Fruit fly (Drosophila melanogaster) whole organism, adult: Measurements from ENCODE around the gene Pfrx.

Experiments used
- CG11617 ChIP-seq: fragments of 200-800 bp; sonication (Bioruptor generic); optimal IDR thresholded peaks from 2 replicates; lab custom pipeline; 2017; ENCODE audit warnings: mild to moderate bottlenecking, missing biosample characterization, missing genetic modification reagents, missing genetic modification characterization
- CG12768 ChIP-seq: fragments of 200-800 bp; sonication (Bioruptor generic); optimal IDR thresholded peaks from 2 replicates; lab custom pipeline; 2017; ENCODE audit warnings: missing biosample characterization, missing genetic modification characterization, mild to moderate bottlenecking, moderate library complexity, missing genetic modification reagents
- CG14711 ChIP-seq: fragments of 200-800 bp; sonication (Bioruptor generic); optimal IDR thresholded peaks from 2 replicates; lab custom pipeline; 2018; ENCODE audit warnings: missing biosample characterization, mild to moderate bottlenecking, missing genetic modification characterization, moderate library complexity
- CG1620 ChIP-seq: fragments of 200-800 bp; sonication (Bioruptor generic); optimal IDR thresholded peaks from 2 replicates; lab custom pipeline; 2016; ENCODE audit warnings: missing biosample characterization, missing genetic modification characterization
- CG33017 ChIP-seq: fragments of 200-800 bp; sonication (Bioruptor generic); optimal IDR thresholded peaks from 2 replicates; lab custom pipeline; 2018; ENCODE audit warnings: missing biosample characterization, mild to moderate bottlenecking, missing genetic modification characterization, moderate library complexity
- CG5204 ChIP-seq: fragments of 200-800 bp; sonication (Bioruptor generic); optimal IDR thresholded peaks from 2 replicates; lab custom pipeline; 2016; ENCODE audit warnings: missing biosample characterization, missing genetic modification characterization
- CG7045 ChIP-seq: fragments of 200-800 bp; sonication (Bioruptor generic); optimal IDR thresholded peaks from 2 replicates; lab custom pipeline; 2017; ENCODE audit warnings: missing biosample characterization, mild to moderate bottlenecking, missing genetic modification characterization
- CG7101 ChIP-seq: fragments of 200-800 bp; sonication (Bioruptor generic); optimal IDR thresholded peaks from 2 replicates; lab custom pipeline; 2018; ENCODE audit warnings: missing biosample characterization, mild to moderate bottlenecking, missing genetic modification characterization, moderate library complexity
- Clk ChIP-seq: fragments of 200-800 bp; sonication (Bioruptor generic); optimal IDR thresholded peaks from 2 replicates; lab custom pipeline; 2017; ENCODE audit warnings: missing biosample characterization, missing genetic modification characterization
- Crg-1 ChIP-seq: fragments of 200-800 bp; sonication (Bioruptor generic); optimal IDR thresholded peaks from 2 replicates; lab custom pipeline; 2016; ENCODE audit warnings: missing biosample characterization, missing genetic modification characterization
- Hr96 ChIP-seq: fragments of 200-800 bp; sonication (Bioruptor generic); optimal IDR thresholded peaks from 2 replicates; lab custom pipeline; 2016; ENCODE audit warnings: missing biosample characterization, missing genetic modification characterization
- Mnt ChIP-seq: fragments of 200-800 bp; sonication (Bioruptor generic); optimal IDR thresholded peaks from 2 replicates; lab custom pipeline; 2016; ENCODE audit warnings: missing biosample characterization, mild to moderate bottlenecking, missing genetic modification characterization
- bab1 ChIP-seq: fragments of 200-800 bp; sonication (Bioruptor generic); optimal IDR thresholded peaks from 3 replicates; lab custom pipeline; 2019; ENCODE audit warnings: missing biosample characterization, mild to moderate bottlenecking, missing genetic modification characterization, moderate library complexity
- cic ChIP-seq: fragments of 200-800 bp; sonication (Bioruptor generic); optimal IDR thresholded peaks from 2 replicates; lab custom pipeline; 2017; ENCODE audit warnings: missing biosample characterization, mild to moderate bottlenecking, missing genetic modification characterization, moderate library complexity
- cnc ChIP-seq, 2 experiments: fragments of >200 bp; optimal IDR thresholded peaks; 2 replicates each; lab custom pipeline; 2017
- kay ChIP-seq: fragments of 200-800 bp; sonication (Bioruptor generic); peaks from one replicate; lab custom pipeline; 2016; ENCODE audit warnings: missing biosample characterization, missing genetic modification characterization, borderline replicate concordance
- ovo ChIP-seq: fragments of 200-800 bp; sonication (Bioruptor generic); optimal IDR thresholded peaks from 2 replicates; lab custom pipeline; 2016; ENCODE audit warnings: missing biosample characterization, missing genetic modification characterization
- pad ChIP-seq: fragments of 200-800 bp; sonication (Bioruptor generic); optimal IDR thresholded peaks from 3 replicates; lab custom pipeline; 2017; ENCODE audit warnings: missing biosample characterization, missing genetic modification characterization, mild to moderate bottlenecking, moderate library complexity, missing genetic modification reagents
- tj ChIP-seq: fragments of 200-800 bp; sonication (Bioruptor generic); optimal IDR thresholded peaks from 3 replicates; lab custom pipeline; 2017; ENCODE audit warnings: missing biosample characterization, mild to moderate bottlenecking, missing genetic modification characterization, moderate library complexity
- toe ChIP-seq: fragments of 200-800 bp; sonication (Bioruptor generic); optimal IDR thresholded peaks from 2 replicates; lab custom pipeline; 2016; ENCODE audit warnings: missing biosample characterization, missing genetic modification characterization

Pfrx gene

DNA sequence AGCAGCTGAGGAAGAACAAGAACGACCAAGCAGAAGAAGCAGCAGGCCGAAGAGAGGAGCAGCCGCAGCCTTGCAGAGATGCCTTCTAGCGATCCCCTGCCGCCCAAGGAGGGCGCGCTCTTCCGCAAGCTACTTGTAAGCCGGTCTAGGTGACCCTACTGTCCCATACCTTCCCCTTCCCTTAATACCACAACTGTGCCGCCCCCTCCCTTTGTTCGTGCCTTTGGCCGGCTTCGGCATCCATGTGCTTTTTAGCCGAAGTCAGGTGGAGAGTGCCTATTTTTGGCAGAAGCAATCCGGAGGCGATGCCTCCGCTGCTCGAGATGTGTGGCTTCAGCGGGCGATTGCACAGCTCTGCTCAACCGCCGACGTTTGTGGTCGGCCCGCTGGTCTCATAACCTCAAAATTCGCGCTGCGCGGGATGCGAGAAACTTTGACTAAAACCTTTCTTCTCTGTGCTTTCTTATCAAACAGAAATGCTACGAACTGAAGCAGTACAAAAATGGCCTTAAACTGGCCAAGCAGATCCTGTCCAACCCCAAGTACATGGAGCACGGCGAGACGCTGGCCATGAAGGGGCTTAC lies 14.7 kb upstream of the Pfrx start:
- TF ChIP-seq kay (GFP tag; lab: Kevin White, UChicago), result no peak
- no peak for TF ChIP-seq CG12768 (GFP tag; lab: Kevin White, UChicago)
- no peak for TF ChIP-seq tj (GFP tag; lab: Kevin White, UChicago)
- no peak for TF ChIP-seq CG1620
- no peak for TF ChIP-seq cic (GFP tag; lab: Kevin White, UChicago)
- no peak for TF ChIP-seq cnc (optimal IDR thresholded peaks at IDR 0.05; lab: Kevin White, UChicago)
- no peak for TF ChIP-seq CG5204 (GFP tag; lab: Kevin White, UChicago)
- TF ChIP-seq CG11617, result no peak
- TF ChIP-seq CG14711 (tag; lab: Kevin White, UChicago), result no peak
- TF ChIP-seq CG7101 (tag; lab: Kevin White, UChicago), result no peak
- TF ChIP-seq bab1 (GFP tag; lab: Kevin White, UChicago), result no peak
- no peak for TF ChIP-seq toe (GFP tag; lab: Kevin White, UChicago)
- no peak for TF ChIP-seq CG7045 (GFP tag; lab: Kevin White, UChicago)
- TF ChIP-seq Crg-1 (GFP tag; lab: Kevin White, UChicago), result no peak
- TF ChIP-seq Mnt (GFP tag; lab: Kevin White, UChicago), result no peak
- no peak for TF ChIP-seq pad (GFP tag; lab: Kevin White, UChicago)

DNA sequence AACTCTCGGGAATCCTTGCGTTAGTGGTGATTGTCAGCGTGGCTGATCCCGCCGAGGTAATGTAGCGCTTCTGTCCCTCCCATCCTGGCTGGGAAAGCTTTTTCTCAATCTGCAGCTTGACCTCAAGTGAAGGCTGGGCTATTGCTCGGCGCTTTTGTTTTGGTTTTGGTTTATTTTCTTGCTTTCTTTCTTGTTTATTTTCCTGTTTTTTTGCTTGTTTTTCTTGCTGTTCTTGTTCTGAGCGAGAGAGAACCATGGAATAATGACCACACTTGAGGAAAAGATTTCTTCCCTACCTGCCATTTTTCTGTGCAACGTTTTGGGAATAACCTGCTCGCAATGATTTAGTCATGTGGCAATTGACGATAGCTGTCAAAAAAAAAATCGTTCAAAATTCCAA lies 10.2 kb upstream of the Pfrx start:
- no peak for TF ChIP-seq pad (GFP tag; lab: Kevin White, UChicago)
- TF ChIP-seq tj (GFP tag; lab: Kevin White, UChicago), result no peak
- no peak for TF ChIP-seq CG33017 (tag; lab: Kevin White, UChicago)
- TF ChIP-seq CG1620, result no peak
- no peak for TF ChIP-seq Clk (GFP tag; lab: Kevin White, UChicago)
- no peak for TF ChIP-seq CG7101 (tag; lab: Kevin White, UChicago)
- no peak for TF ChIP-seq Mnt (GFP tag; lab: Kevin White, UChicago)
- no peak for TF ChIP-seq bab1 (GFP tag; lab: Kevin White, UChicago)
- TF ChIP-seq cic (GFP tag; lab: Kevin White, UChicago), result no peak
- no peak for TF ChIP-seq CG12768 (GFP tag; lab: Kevin White, UChicago)
- no peak for TF ChIP-seq Crg-1 (GFP tag; lab: Kevin White, UChicago)
- TF ChIP-seq toe (GFP tag; lab: Kevin White, UChicago), result no peak
- no peak for TF ChIP-seq CG5204 (GFP tag; lab: Kevin White, UChicago)
- TF ChIP-seq ovo (GFP tag; lab: Kevin White, UChicago), result no peak
- no peak for TF ChIP-seq kay (GFP tag; lab: Kevin White, UChicago)
- no peak for TF ChIP-seq cnc (optimal IDR thresholded peaks at IDR 0.05; lab: Kevin White, UChicago)
- no peak for TF ChIP-seq CG7045 (GFP tag; lab: Kevin White, UChicago)
- TF ChIP-seq CG11617, result no peak
- no peak for TF ChIP-seq Hr96 (GFP tag; lab: Kevin White, UChicago)

DNA sequence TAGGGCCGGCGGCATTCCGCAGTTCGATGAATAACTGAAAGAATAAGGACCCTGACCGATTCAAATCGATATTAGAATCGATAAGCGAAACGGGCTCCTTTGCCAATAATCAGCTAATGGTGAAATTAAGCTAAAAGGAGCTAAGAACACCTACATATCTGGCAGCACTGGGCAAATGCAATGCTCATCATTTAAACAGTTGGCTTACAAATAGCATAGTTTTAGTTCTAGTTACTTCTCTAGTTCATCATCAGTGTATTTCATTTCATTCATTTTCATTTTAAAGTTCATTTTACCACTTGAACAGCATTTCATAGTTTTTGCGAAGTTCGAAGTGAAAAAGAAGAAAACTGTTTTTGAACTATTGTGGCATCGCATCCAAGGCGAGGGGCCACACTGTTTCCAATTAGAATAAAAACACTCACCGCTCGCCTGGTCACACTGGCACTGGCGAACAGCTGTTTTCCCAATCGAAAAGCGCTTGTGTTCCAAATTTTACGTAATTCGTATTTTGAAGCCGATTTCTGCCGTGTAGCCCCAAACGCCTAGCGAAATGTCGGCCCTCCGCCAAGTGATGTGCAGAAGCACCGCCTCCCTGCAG lies 3.2 kb upstream of the Pfrx start, which contains the start of the genes pcm and ND-18:
Gene pcm (minus strand): TSS at position 28 of the 601 bp plus-strand sequence.
Gene ND-18 (plus strand): TSS at position 438 of the 601 bp plus-strand sequence.
- TF ChIP-seq kay (GFP tag; lab: Kevin White, UChicago) (no peak), Mnt (GFP tag; lab: Kevin White, UChicago) (peak; percentile 66), CG1620 (no peak), bab1 (GFP tag; lab: Kevin White, UChicago) (peak; percentile 15), toe (GFP tag; lab: Kevin White, UChicago) (no peak), tj (GFP tag; lab: Kevin White, UChicago) (peak; percentile 49), CG12768 (GFP tag; lab: Kevin White, UChicago) (no peak), ovo (GFP tag; lab: Kevin White, UChicago) (peak; percentile 16), Clk (GFP tag; lab: Kevin White, UChicago) (no peak), pad (GFP tag; lab: Kevin White, UChicago) (no peak), CG11617 (peak; percentile 15), CG7045 (GFP tag; lab: Kevin White, UChicago) (no peak)

DNA sequence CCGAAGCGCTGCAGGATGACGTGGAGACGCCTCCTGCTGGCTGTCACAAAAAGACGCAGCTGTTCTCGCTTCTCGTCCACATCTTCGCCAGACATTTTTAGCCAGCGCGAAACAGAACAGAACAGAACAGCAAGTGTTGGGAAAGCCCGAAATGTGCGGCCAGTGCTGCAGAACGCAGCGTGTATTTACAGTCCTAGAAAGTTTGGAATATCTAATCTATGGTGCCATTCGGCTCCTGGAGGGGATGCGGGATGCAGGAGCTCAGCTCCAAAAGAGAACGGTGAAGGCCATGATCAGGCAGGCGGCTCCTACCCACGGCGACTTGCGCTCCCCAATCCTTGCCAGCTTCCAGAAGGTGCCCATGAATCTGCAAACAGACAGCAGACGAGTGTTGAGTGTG lies 1.0 kb upstream of the Pfrx start, which contains the start of gene CG12204:
Gene CG12204 (minus strand): TSS at position 117 of the 400 bp plus-strand sequence.
- TF ChIP-seq ovo (GFP tag; lab: Kevin White, UChicago), result no peak
- TF ChIP-seq CG11617, result peak; percentile 29
- TF ChIP-seq CG1620, result peak; percentile 47
- no peak for TF ChIP-seq CG7045 (GFP tag; lab: Kevin White, UChicago)
- TF ChIP-seq pad (GFP tag; lab: Kevin White, UChicago), result peak; percentile 61
- no peak for TF ChIP-seq CG5204 (GFP tag; lab: Kevin White, UChicago)
- no peak for TF ChIP-seq kay (GFP tag; lab: Kevin White, UChicago)
- peak; percentile 59 for TF ChIP-seq Mnt (GFP tag; lab: Kevin White, UChicago)
- TF ChIP-seq Clk (GFP tag; lab: Kevin White, UChicago), result no peak
- TF ChIP-seq bab1 (GFP tag; lab: Kevin White, UChicago), result no peak
- TF ChIP-seq toe (GFP tag; lab: Kevin White, UChicago), result no peak
- no peak for TF ChIP-seq CG33017 (tag; lab: Kevin White, UChicago)
- TF ChIP-seq Crg-1 (GFP tag; lab: Kevin White, UChicago), result peak; percentile 6
- peak; percentile 16 for TF ChIP-seq CG14711 (tag; lab: Kevin White, UChicago)
- TF ChIP-seq cic (GFP tag; lab: Kevin White, UChicago), result no peak
- peak; percentile 20 for TF ChIP-seq CG12768 (GFP tag; lab: Kevin White, UChicago)
- TF ChIP-seq CG7101 (tag; lab: Kevin White, UChicago), result peak; percentile 33
- no peak for TF ChIP-seq Hr96 (GFP tag; lab: Kevin White, UChicago)
- TF ChIP-seq cnc (optimal IDR thresholded peaks at IDR 0.05; lab: Kevin White, UChicago), result no peak
- TF ChIP-seq tj (GFP tag; lab: Kevin White, UChicago), result no peak
